Worm (Caenorhabditis elegans): Measurements from ENCODE around the gene col-140.
A peak's percentile ranks its signal among the peaks of the same experiment; 100 is the strongest.

Gene col-140

DNA sequence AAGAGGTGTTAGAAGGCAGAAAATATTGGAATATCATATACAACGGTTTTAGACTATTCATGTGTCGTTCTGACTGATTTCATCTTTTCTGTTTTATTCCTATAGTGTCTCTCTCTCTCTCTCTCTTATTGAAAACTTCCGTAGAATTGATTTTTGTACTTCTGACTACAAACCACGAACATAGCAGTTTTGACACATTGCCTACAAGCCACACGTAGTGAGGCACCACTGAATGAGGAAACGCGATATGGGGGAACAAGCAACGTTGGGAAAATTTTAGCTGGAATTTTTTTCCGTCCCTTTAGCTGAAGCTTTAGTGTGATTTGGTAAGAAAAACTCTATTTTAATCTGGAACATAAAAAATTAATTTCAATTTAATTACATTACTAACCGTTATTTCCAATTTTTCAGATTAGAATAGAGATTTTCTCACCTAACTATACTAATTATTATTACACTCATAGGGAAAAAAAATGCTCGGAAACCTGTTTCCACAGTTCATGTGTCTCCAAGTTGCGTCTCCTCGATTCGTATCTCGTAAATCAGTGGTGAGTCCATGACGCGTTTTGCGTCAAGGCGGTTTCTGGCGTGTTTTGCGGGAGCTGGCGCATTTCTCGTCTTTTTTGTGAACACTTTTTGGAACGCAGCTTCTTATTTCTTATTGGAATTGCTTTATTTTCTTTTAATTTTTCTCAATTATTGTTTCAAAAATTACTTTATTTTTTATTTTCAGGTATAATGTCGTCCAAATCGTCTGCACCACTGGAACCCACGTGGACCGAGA, 45.9 kb downstream of the col-140 start, which contains the start of the genes nhr-142 and F44E7.9 (continued):
- peak; percentile 58 for TF ChIP-seq tra-1 (GFP tag; IDR thresholded peaks at IDR 0.05)
- 0 out of 2 replicates have a peak, but pooled peaks have one; percentile 54 for TF ChIP-seq zfp-3 (GFP tag; conservative IDR thresholded peaks at IDR 0.05)
- TF ChIP-seq mxl-2 (GFP tag; conservative IDR thresholded peaks at IDR 0.05), result 0 out of 2 replicates have a peak, but pooled peaks have one; percentile 31
- TF ChIP-seq aly-2 (tag; optimal IDR thresholded peaks at IDR 0.05), result no peak
- peak; percentile 80 for TF ChIP-seq lin-13 (GFP tag; optimal IDR thresholded peaks at IDR 0.05)
- TF ChIP-seq ceh-28 (tag; optimal IDR thresholded peaks at IDR 0.05), result no peak
- peak; percentile 83 for TF ChIP-seq T20F7.1 (GFP tag; optimal IDR thresholded peaks at IDR 0.05)
- peak; percentile 39; the same call in 1 of the 2 replicates for TF ChIP-seq ZK337.2 (GFP tag; IDR thresholded peaks at IDR 0.05)
- no peak for TF ChIP-seq dmd-8 (GFP tag; IDR thresholded peaks at IDR 0.05)
- no peak for TF ChIP-seq sdz-12 (GFP tag; optimal IDR thresholded peaks at IDR 0.05)
- no peak for TF ChIP-seq lin-15B (tag; optimal IDR thresholded peaks at IDR 0.05)
- TF ChIP-seq mes-2 (tag; optimal IDR thresholded peaks at IDR 0.05; ENCODE audit: poor library complexity, severe bottlenecking), result peak; percentile 95
- TF ChIP-seq ztf-11 (tag; optimal IDR thresholded peaks at IDR 0.05), result no peak
- peak; percentile 80 for TF ChIP-seq hlh-11 (tag; optimal IDR thresholded peaks at IDR 0.05)
- no peak for TF ChIP-seq zip-11 (GFP tag; IDR thresholded peaks at IDR 0.05)
- peak; percentile 84 for TF ChIP-seq nhr-77 (tag; optimal IDR thresholded peaks at IDR 0.05)
- TF ChIP-seq ceh-62 (tag; optimal IDR thresholded peaks at IDR 0.05), result no peak
- TF ChIP-seq cey-2 (tag; optimal IDR thresholded peaks at IDR 0.05; ENCODE audit: borderline replicate concordance, insufficient read depth), result no peak
- TF ChIP-seq F37D6.2 (tag; optimal IDR thresholded peaks at IDR 0.05), result peak; percentile 61
- peak; percentile 87 for TF ChIP-seq lin-38 (GFP tag; IDR thresholded peaks at IDR 0.05)
- TF ChIP-seq dpl-1 (GFP tag; optimal IDR thresholded peaks at IDR 0.05), result peak; percentile 83
- no peak for TF ChIP-seq fos-1 (tag; optimal IDR thresholded peaks at IDR 0.05)
- peak; percentile 92 for TF ChIP-seq nhr-102 (tag; optimal IDR thresholded peaks at IDR 0.05)
- 0 out of 2 replicates have a peak, but pooled peaks have one; percentile 36 for TF ChIP-seq saeg-2 (GFP tag; IDR thresholded peaks at IDR 0.05)
- no peak for TF ChIP-seq F44E2.7 (GFP tag; IDR thresholded peaks at IDR 0.05)

DNA sequence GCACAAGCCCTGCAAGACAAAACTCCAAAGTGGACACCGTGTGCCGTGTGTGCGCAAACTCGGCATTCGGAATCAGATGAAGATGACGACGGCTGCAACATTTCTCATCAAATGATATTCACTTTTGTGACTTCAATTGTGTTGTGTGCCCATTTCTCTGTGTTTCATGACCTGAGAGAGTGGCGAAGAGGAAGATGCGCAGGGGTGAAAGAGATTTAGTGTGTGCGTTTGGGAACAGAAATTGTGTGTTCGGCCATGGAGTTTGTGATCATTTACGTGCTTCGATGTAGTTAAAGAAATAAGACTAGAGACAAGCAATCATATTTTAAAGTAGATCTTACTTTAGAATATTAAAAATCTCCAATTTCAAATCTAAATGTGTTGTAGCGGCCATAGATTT, 48.0 kb downstream of the col-140 start:
- TF ChIP-seq ces-1 (GFP tag; optimal IDR thresholded peaks at IDR 0.05) (no peak), zfp-3 (GFP tag; conservative IDR thresholded peaks at IDR 0.05) (no peak), nhr-76 (tag; optimal IDR thresholded peaks at IDR 0.05) (no peak), lim-7 (GFP tag; IDR thresholded peaks at IDR 0.05) (no peak), vab-7 (GFP tag; IDR thresholded peaks at IDR 0.05) (no peak), lin-13 (GFP tag; optimal IDR thresholded peaks at IDR 0.05) (no peak), pqm-1 (tag; optimal IDR thresholded peaks at IDR 0.05) (peak; percentile 38), lin-1 (GFP tag; IDR thresholded peaks at IDR 0.05) (no peak), php-3 (GFP tag; IDR thresholded peaks at IDR 0.05) (no peak), nhr-111 (GFP tag; optimal IDR thresholded peaks at IDR 0.05) (no peak), nhr-28 (tag; optimal IDR thresholded peaks at IDR 0.05) (peak; percentile 99), egl-43 (GFP tag; IDR thresholded peaks at IDR 0.05) (peak; percentile 19; the same call in 1 of the 2 replicates), dve-1 (tag; optimal IDR thresholded peaks at IDR 0.05; ENCODE audit: insufficient read depth) (peak; percentile 5), hlh-11 (tag; optimal IDR thresholded peaks at IDR 0.05) (peak; percentile 10), dmd-6 (GFP tag; IDR thresholded peaks at IDR 0.05) (peak; percentile 18; the same call in 1 of the 2 replicates), nhr-6 (tag; optimal IDR thresholded peaks at IDR 0.05) (no peak), mep-1 (tag; optimal IDR thresholded peaks at IDR 0.05) (no peak), snpc-4 (tag; optimal IDR thresholded peaks at IDR 0.05) (no peak), nhr-102 (tag; optimal IDR thresholded peaks at IDR 0.05) (peak; percentile 13), F37D6.2 (tag; optimal IDR thresholded peaks at IDR 0.05) (no peak), ceh-20 (GFP tag; IDR thresholded peaks at IDR 0.05) (no peak), unc-62 (GFP tag; optimal IDR thresholded peaks at IDR 0.05 in 1 of 2) (no peak), unc-62 (tag; optimal IDR thresholded peaks at IDR 0.05) (no peak)

Data from whole organism, L4 larva.